Fruit fly (Drosophila melanogaster): ENCODE results near the gene Dhc98D.

DNA sequence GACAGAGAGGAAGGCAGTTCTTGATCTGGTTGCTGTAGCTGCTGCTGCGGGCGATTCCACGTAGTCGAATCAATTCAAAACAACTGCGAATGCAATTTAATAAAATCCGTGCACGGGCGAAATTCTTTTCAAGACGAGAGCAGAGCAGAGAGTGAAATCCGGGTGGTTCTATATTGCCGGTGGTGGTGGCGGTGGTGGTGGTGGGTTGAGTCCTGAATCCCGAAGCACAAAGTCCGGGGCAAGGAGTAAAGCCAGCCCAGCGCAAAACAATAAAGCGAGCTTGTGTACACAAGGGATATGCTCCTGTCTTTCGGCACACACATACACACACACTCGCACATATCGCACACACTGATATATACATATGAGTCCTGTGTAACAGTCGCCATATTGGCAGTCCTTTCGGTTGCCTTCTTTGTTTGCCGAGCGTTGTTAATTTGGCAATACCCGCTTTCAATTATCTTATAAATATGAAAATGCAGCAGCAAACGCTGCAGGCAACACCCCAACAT, 74.6 kb downstream of the Dhc98D start:
- TF ChIP-seq psq (optimal IDR thresholded peaks at IDR 0.05) (no peak), Dll (optimal IDR thresholded peaks at IDR 0.05) (no peak), CG8478 (optimal IDR thresholded peaks at IDR 0.05) (no peak), usp (GFP tag; optimal IDR thresholded peaks at IDR 0.05) (no peak)
